Fruit fly (Drosophila melanogaster) whole organism, wandering third instar larva: ENCODE measurements around the gene CG32237.

Source experiments
- Abd-B ChIP-seq: fragments of >200 bp; optimal IDR thresholded peaks from 2 replicates; lab custom pipeline; 2017; ENCODE audit warnings: missing biosample characterization, missing genetic modification characterization
- CG32264 ChIP-seq: fragments of 200-800 bp; sonication (Bioruptor generic); optimal IDR thresholded peaks from 2 replicates; lab custom pipeline; 2016; ENCODE audit warnings: missing biosample characterization, missing genetic modification characterization
- CrebA ChIP-seq: fragments of 200-800 bp; sonication (Bioruptor generic); optimal IDR thresholded peaks from 2 replicates; lab custom pipeline; 2016; ENCODE audit warnings: missing biosample characterization, mild to moderate bottlenecking, missing genetic modification characterization, borderline replicate concordance
- Dfd ChIP-seq: fragments of >200 bp; optimal IDR thresholded peaks from 2 replicates; lab custom pipeline; 2017; ENCODE audit warnings: missing biosample characterization, missing genetic modification characterization
- Dif ChIP-seq: fragments of 200-275, 200-300 bp; sonication (Bioruptor generic); optimal IDR thresholded peaks from 2 replicates; lab custom pipeline; 2018; ENCODE audit warnings: missing biosample characterization, missing genetic modification characterization; ENCODE audit not compliant: partially characterized antibody
- GATAd ChIP-seq: sonication (Bioruptor generic); optimal IDR thresholded peaks from 2 replicates; lab custom pipeline; 2016; ENCODE audit warnings: missing biosample characterization, missing genetic modification characterization
- Hnf4 ChIP-seq: fragments of 200-800 bp; sonication (Bioruptor generic); optimal IDR thresholded peaks from 2 replicates; lab custom pipeline; 2016; ENCODE audit warnings: missing biosample characterization, mild to moderate bottlenecking, missing genetic modification characterization
- Hr78 ChIP-seq: fragments of >200 bp; optimal IDR thresholded peaks from 2 replicates; lab custom pipeline; 2017; ENCODE audit warnings: missing biosample characterization, missing genetic modification characterization
- Hr83 ChIP-seq: fragments of 200-300 bp; sonication (Bioruptor generic); optimal IDR thresholded peaks from 2 replicates; lab custom pipeline; 2016; ENCODE audit warnings: missing biosample characterization, mild to moderate bottlenecking, missing genetic modification characterization, moderate library complexity; ENCODE audit not compliant: poor library complexity, severe bottlenecking
- Jra ChIP-seq: sonication (Bioruptor generic); optimal IDR thresholded peaks from 2 replicates; lab custom pipeline; 2016; ENCODE audit warnings: missing biosample characterization, missing genetic modification characterization
- Mio ChIP-seq: sonication (Bioruptor generic); optimal IDR thresholded peaks from 2 replicates; lab custom pipeline; 2016; ENCODE audit warnings: missing biosample characterization, missing genetic modification characterization
- Myc ChIP-seq: fragments of >200 bp; optimal IDR thresholded peaks from 2 replicates; lab custom pipeline; 2017
- N ChIP-seq: fragments of >200 bp; optimal IDR thresholded peaks from 2 replicates; lab custom pipeline; 2018; ENCODE audit warnings: missing biosample characterization, missing external identifiers, missing genetic modification characterization
- OdsH ChIP-seq: fragments of 200-800 bp; sonication (Bioruptor generic); optimal IDR thresholded peaks from 2 replicates; lab custom pipeline; 2016; ENCODE audit warnings: missing biosample characterization, mild to moderate bottlenecking, missing genetic modification characterization
- Rel ChIP-seq, 2 experiments: fragments of 200-800 bp; sonication (Bioruptor generic) in 1 of 2; optimal IDR thresholded peaks; 2 replicates in 1 of 2; 3 replicates in 1 of 2; lab custom pipeline; 2016 to 2019; ENCODE audit warnings: mild to moderate bottlenecking in 2 of 2, missing biosample characterization in 2 of 2, missing genetic modification characterization in 2 of 2, moderate library complexity in 1 of 2
- Sp1 ChIP-seq: fragments of 200-800 bp; sonication (Bioruptor generic); optimal IDR thresholded peaks from 3 replicates; lab custom pipeline; 2019; ENCODE audit warnings: missing biosample characterization, mild to moderate bottlenecking, missing genetic modification characterization, moderate library complexity
- Vsx2 ChIP-seq: fragments of 200-300, 225-300 bp; sonication (Bioruptor generic); optimal IDR thresholded peaks from 2 replicates; lab custom pipeline; 2018; ENCODE audit warnings: missing biosample characterization, missing genetic modification characterization; ENCODE audit not compliant: partially characterized antibody
- br ChIP-seq: fragments of 200-800 bp; sonication (Bioruptor generic); optimal IDR thresholded peaks from 2 replicates; lab custom pipeline; 2016; ENCODE audit warnings: missing biosample characterization, missing genetic modification characterization
- brk ChIP-seq: fragments of 200-800 bp; sonication (Bioruptor generic); optimal IDR thresholded peaks from 2 replicates; lab custom pipeline; 2016; ENCODE audit warnings: missing biosample characterization, mild to moderate bottlenecking, missing genetic modification characterization
- dl ChIP-seq, 2 experiments: fragments of 175-275, 200-275 bp in 1 of 2; fragments of 200-275 bp in 1 of 2; sonication (Bioruptor generic); optimal IDR thresholded peaks; lab custom pipeline; 2018; ENCODE audit warnings: mild to moderate bottlenecking in 2 of 2, missing biosample characterization in 2 of 2, missing genetic modification characterization in 2 of 2, moderate library complexity in 2 of 2; ENCODE audit not compliant: partially characterized antibody in 2 of 2, insufficient read depth in 1 of 2
- dsf ChIP-seq: sonication (Bioruptor generic); optimal IDR thresholded peaks from 2 replicates; lab custom pipeline; 2016; ENCODE audit warnings: missing biosample characterization, missing genetic modification characterization, borderline replicate concordance
- ey ChIP-seq: fragments of 200-800 bp; sonication (Bioruptor generic); optimal IDR thresholded peaks from 2 replicates; lab custom pipeline; 2016; ENCODE audit warnings: missing biosample characterization, missing genetic modification characterization
- foxo ChIP-seq, 2 experiments: fragments of 200-800 bp; sonication (Bioruptor generic); optimal IDR thresholded peaks; 2 replicates in 1 of 2; 3 replicates in 1 of 2; lab custom pipeline; 2016 to 2017; ENCODE audit warnings: missing biosample characterization in 2 of 2, missing genetic modification characterization in 2 of 2
- fru ChIP-seq: fragments of 200-800 bp; sonication (Bioruptor generic); optimal IDR thresholded peaks from 3 replicates; lab custom pipeline; 2016; ENCODE audit warnings: missing biosample characterization, mild to moderate bottlenecking, missing genetic modification characterization
- h ChIP-seq: fragments of 200-800 bp; sonication (Bioruptor generic); optimal IDR thresholded peaks from 3 replicates; lab custom pipeline; 2016; ENCODE audit warnings: missing biosample characterization, mild to moderate bottlenecking, missing genetic modification characterization
- jim ChIP-seq: fragments of 175-275, 200-325 bp; sonication (Bioruptor generic); optimal IDR thresholded peaks from 2 replicates; lab custom pipeline; 2016; ENCODE audit warnings: missing biosample characterization, mild to moderate bottlenecking, missing genetic modification characterization
- lola ChIP-seq: fragments of >200 bp; optimal IDR thresholded peaks from 2 replicates; lab custom pipeline; 2017; ENCODE audit warnings: missing biosample characterization, missing genetic modification characterization
- pan ChIP-seq: fragments of >200 bp; optimal IDR thresholded peaks from 2 replicates; lab custom pipeline; 2017
- psq ChIP-seq: fragments of 200-800 bp; sonication (Bioruptor generic); optimal IDR thresholded peaks from 3 replicates; lab custom pipeline; 2017; ENCODE audit warnings: missing biosample characterization, mild to moderate bottlenecking, missing genetic modification characterization, moderate library complexity
- rgr ChIP-seq: fragments of 200-800 bp; sonication (Bioruptor generic); optimal IDR thresholded peaks from 3 replicates; lab custom pipeline; 2016; ENCODE audit warnings: missing biosample characterization, mild to moderate bottlenecking, missing genetic modification characterization
- sage ChIP-seq: fragments of 200-800 bp; sonication (Bioruptor generic); optimal IDR thresholded peaks from 2 replicates; lab custom pipeline; 2016; ENCODE audit warnings: missing biosample characterization, mild to moderate bottlenecking, missing genetic modification characterization
- sv ChIP-seq: fragments of 200-800 bp; sonication (Bioruptor generic); optimal IDR thresholded peaks from 3 replicates; lab custom pipeline; 2016; ENCODE audit warnings: missing biosample characterization, missing genetic modification characterization
- tai ChIP-seq: sonication (Bioruptor generic); optimal IDR thresholded peaks from 2 replicates; lab custom pipeline; 2016; ENCODE audit warnings: missing biosample characterization, missing genetic modification characterization
- usp ChIP-seq: fragments of >200 bp; optimal IDR thresholded peaks from 2 replicates; lab custom pipeline; 2017; ENCODE audit warnings: missing biosample characterization, missing genetic modification characterization
- woc ChIP-seq: sonication (Bioruptor generic); optimal IDR thresholded peaks from 2 replicates; lab custom pipeline; 2016; ENCODE audit warnings: missing biosample characterization, mild to moderate bottlenecking, missing genetic modification characterization

The CG32237 gene

dm6 chr3L:4844792-4845191 lies 7.5 kb downstream of the CG32237 start:
- TF ChIP-seq psq (GFP tag; lab: Kevin White, UChicago) (no peak), dl (GFP tag; optimal IDR thresholded peaks at IDR 0.05; lab: Kevin White, UChicago; ENCODE audit: insufficient read depth in 1 of 2, partially characterized antibody in 2 of 2) (no peak), lola (GFP tag; lab: Kevin White, UChicago) (no peak), pan (lab: Kevin White, UChicago) (no peak), Hnf4 (no peak), fru (no peak), Rel (GFP tag; optimal IDR thresholded peaks at IDR 0.05; lab: Kevin White, UChicago) (no peak), Rel (tag; optimal IDR thresholded peaks at IDR 0.05; lab: Kevin White, UChicago) (no peak), usp (GFP tag; lab: Kevin White, UChicago) (no peak), woc (GFP tag; lab: Kevin White, UChicago) (no peak), Abd-B (GFP tag; lab: Kevin White, UChicago) (no peak), ey (GFP tag; lab: Kevin White, UChicago) (no peak)

- TF ChIP-seq br (GFP tag; lab: Kevin White, UChicago) (no peak), N (no peak), Hr83 (GFP tag; lab: Kevin White, UChicago) (no peak), Hnf4 (no peak), dl (GFP tag; optimal IDR thresholded peaks at IDR 0.05; lab: Kevin White, UChicago; ENCODE audit: insufficient read depth in 1 of 2, partially characterized antibody in 2 of 2) (no peak), Dfd (GFP tag; lab: Kevin White, UChicago) (no peak), Myc (no peak), lola (GFP tag; lab: Kevin White, UChicago) (no peak), h (GFP tag; lab: Kevin White, UChicago) (no peak), dsf (no peak), jim (GFP tag; lab: Kevin White, UChicago) (no peak), psq (GFP tag; lab: Kevin White, UChicago) (no peak), usp (GFP tag; lab: Kevin White, UChicago) (no peak), GATAd (no peak), CG32264 (GFP tag; lab: Kevin White, UChicago) (no peak), Dif (GFP tag; lab: Kevin White, UChicago) (no peak), pan (lab: Kevin White, UChicago) (no peak), Abd-B (GFP tag; lab: Kevin White, UChicago) (no peak), tai (GFP tag; lab: Kevin White, UChicago) (no peak), Mio (no peak)
Measured at dm6 chr3L:4843428-4843827, 8.8 kb downstream of the CG32237 start.

dm6 chr3L:4842710-4843109 lies 9.6 kb downstream of the CG32237 start:
- TF ChIP-seq Hnf4 (no peak), fru (no peak), rgr (GFP tag; lab: Kevin White, UChicago) (no peak), tai (GFP tag; lab: Kevin White, UChicago) (no peak), Mio (no peak), Hr78 (no peak), brk (GFP tag; lab: Kevin White, UChicago) (no peak), woc (GFP tag; lab: Kevin White, UChicago) (no peak), OdsH (GFP tag; lab: Kevin White, UChicago) (no peak), foxo (GFP tag; optimal IDR thresholded peaks at IDR 0.05; lab: Kevin White, UChicago) (no peak), GATAd (no peak), usp (GFP tag; lab: Kevin White, UChicago) (no peak), br (GFP tag; lab: Kevin White, UChicago) (no peak), Sp1 (GFP tag; lab: Kevin White, UChicago) (no peak), Hr83 (GFP tag; lab: Kevin White, UChicago) (no peak), Myc (no peak), Dfd (GFP tag; lab: Kevin White, UChicago) (no peak), CG32264 (GFP tag; lab: Kevin White, UChicago) (no peak), CrebA (GFP tag; lab: Kevin White, UChicago) (no peak)

- TF ChIP-seq Hr78 (no peak), Hr83 (GFP tag; lab: Kevin White, UChicago) (no peak), Jra (no peak), Dif (GFP tag; lab: Kevin White, UChicago) (peak; percentile 20), sv (GFP tag; lab: Kevin White, UChicago) (no peak), Vsx2 (GFP tag; lab: Kevin White, UChicago) (peak; percentile 53), sage (no peak), CG32264 (GFP tag; lab: Kevin White, UChicago) (no peak), Myc (peak; percentile 88), usp (GFP tag; lab: Kevin White, UChicago) (no peak), CrebA (GFP tag; lab: Kevin White, UChicago) (no peak), N (peak; percentile 86), GATAd (no peak)
Measured at dm6 chr3L:4840039-4840939, 12.0 kb downstream of the CG32237 start, which contains the start of gene CG13707. Gene CG13707, minus strand, starts transcription at chr3L:4840108.
